Worm (Caenorhabditis elegans) whole organism, late embryonic: ENCODE data around the gene F58B3.6.

Experiments
- ama-1 ChIP-seq: fragments of 150-350 bp; optimal IDR thresholded peaks from 2 replicates; lab custom pipeline; 2014
- ceh-9 ChIP-seq: sonication (generic microtip); optimal IDR thresholded peaks from 2 replicates; lab custom pipeline; 2016; ENCODE audit warnings: mild to moderate bottlenecking, missing genetic modification characterization, inconsistent platforms, missing compliant biosample characterization
- ets-4 ChIP-seq: sonication (generic microtip); optimal IDR thresholded peaks from 2 replicates; lab custom pipeline; 2016; ENCODE audit warnings: missing genetic modification characterization, missing compliant biosample characterization
- fkh-10 ChIP-seq: fragments of 150-350 bp; optimal IDR thresholded peaks from 2 replicates; lab custom pipeline; 2014; ENCODE audit warnings: missing biosample characterization, missing genetic modification reagents, missing genetic modification characterization
- pha-4 ChIP-seq: fragments of 150-350 bp; optimal IDR thresholded peaks from 2 replicates; lab custom pipeline; 2018; ENCODE audit warnings: missing biosample characterization, missing genetic modification reagents, missing genetic modification characterization
- ref-2 ChIP-seq: sonication (generic microtip); optimal IDR thresholded peaks from 2 replicates; lab custom pipeline; 2016; ENCODE audit warnings: missing genetic modification characterization, missing compliant biosample characterization

DNA sequence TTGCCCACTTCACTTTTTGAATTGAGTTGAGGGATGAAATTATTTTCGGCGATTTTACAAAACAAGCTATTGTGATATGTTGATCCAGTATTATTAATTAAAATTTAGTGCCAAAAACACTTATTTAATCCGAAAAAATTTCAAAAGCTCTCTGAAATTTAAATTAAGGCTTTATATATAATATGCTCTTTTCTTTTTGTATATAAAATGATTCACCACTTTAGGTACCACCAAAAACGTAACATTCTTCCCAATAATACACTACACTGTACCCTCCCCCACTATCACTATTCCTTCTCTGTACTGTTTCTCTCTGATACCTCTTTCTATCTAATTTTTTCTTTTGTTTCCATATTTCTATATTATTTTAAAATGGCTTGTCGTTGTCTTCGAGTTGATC, 7.4 kb downstream of the F58B3.6 start, which contains the start of gene prx-2:
- no peak for TF ChIP-seq ets-4 (tag; lab: Kevin White, UChicago)
- TF ChIP-seq ama-1 (lab: Kevin White, UChicago) = no peak
- no peak for TF ChIP-seq fkh-10 (GFP tag; lab: Kevin White, UChicago)
- TF ChIP-seq ceh-9 (tag; lab: Kevin White, UChicago) = no peak
- no peak for TF ChIP-seq ref-2 (tag; lab: Kevin White, UChicago)
- no peak for TF ChIP-seq pha-4
